Worm (Caenorhabditis elegans) whole organism, L1 larva: ENCODE results near the gene col-139.

Experiments used
- C34B4.2 ChIP-seq: sonication (generic microtip); optimal IDR thresholded peaks from 2 replicates; lab custom pipeline; 2017; ENCODE audit warnings: mild to moderate bottlenecking, missing genetic modification characterization, missing compliant biosample characterization
- F16B12.6 ChIP-seq: fragments of 150-350 bp; optimal IDR thresholded peaks from 2 replicates; lab custom pipeline; 2014; ENCODE audit warnings: missing biosample characterization, missing genetic modification characterization
- Y116A8C.19 ChIP-seq: sonication (generic microtip); optimal IDR thresholded peaks from 2 replicates; lab custom pipeline; 2016; ENCODE audit warnings: missing compliant biosample characterization, missing genetic modification characterization, borderline replicate concordance
- aha-1 ChIP-seq: fragments of 150-350 bp; optimal IDR thresholded peaks from 2 replicates; lab custom pipeline; 2014; ENCODE audit warnings: missing biosample characterization, missing genetic modification characterization
- ama-1 ChIP-seq: fragments of 150-350 bp; optimal IDR thresholded peaks from 2 replicates; lab custom pipeline; 2014
- blmp-1 ChIP-seq: fragments of 150-350 bp; optimal IDR thresholded peaks from 2 replicates; lab custom pipeline; 2014; ENCODE audit warnings: missing biosample characterization, missing genetic modification characterization
- ceh-8 ChIP-seq: fragments of 200-800 bp; sonication (Bioruptor generic); optimal IDR thresholded peaks from 2 replicates; lab custom pipeline; 2018; ENCODE audit warnings: mild to moderate bottlenecking, missing genetic modification characterization, moderate library complexity, missing compliant biosample characterization
- ceh-88 ChIP-seq: fragments of 200-800 bp; sonication (Bioruptor generic); IDR thresholded peaks from 2 replicates; pipeline ENCODE4 v1.3.6; 2022; ENCODE audit warnings: missing genetic modification characterization, missing compliant biosample characterization
- dpl-1 ChIP-seq, 3 experiments: fragments of 150-350 bp in 2 of 3; sonication (generic microtip) in 1 of 3; optimal IDR thresholded peaks; 2 replicates each; lab custom pipeline; 2014 to 2017; ENCODE audit warnings: missing biosample characterization in 3 of 3, missing genetic modification characterization in 3 of 3, missing genetic modification reagents in 3 of 3
- efl-1 ChIP-seq, 4 experiments: fragments of 150-350 bp; optimal IDR thresholded peaks in 3 of 4; peaks in 1 of 4; 1 replicate in 1 of 4; 2 replicates in 3 of 4; lab custom pipeline; 2014; ENCODE audit warnings: missing biosample characterization in 2 of 4, missing genetic modification characterization in 2 of 4, missing genetic modification reagents in 2 of 4
- egl-13 ChIP-seq: sonication (generic microtip); optimal IDR thresholded peaks from 2 replicates; lab custom pipeline; 2016; ENCODE audit warnings: missing genotype, missing genetic modification reagents, missing genetic modification characterization, missing compliant biosample characterization
- elt-2 ChIP-seq: sonication (generic microtip); optimal IDR thresholded peaks from 2 replicates; lab custom pipeline; 2016; ENCODE audit warnings: missing genetic modification characterization, mild to moderate bottlenecking, inconsistent platforms, missing compliant biosample characterization, missing genetic modification reagents
- elt-3 ChIP-seq, 6 experiments: fragments of 150-350 bp in 1 of 6; sonication (generic microtip); optimal IDR thresholded peaks; 2 replicates each; lab custom pipeline; 2017 to 2018; ENCODE audit warnings: missing biosample characterization in 6 of 6, missing genetic modification characterization in 6 of 6, inconsistent platforms in 1 of 6
- hlh-17 ChIP-seq: fragments of 200-800 bp; sonication (Bioruptor generic); optimal IDR thresholded peaks from 2 replicates; lab custom pipeline; 2018; ENCODE audit warnings: missing genetic modification characterization, mild to moderate bottlenecking, missing compliant biosample characterization, moderate library complexity, borderline replicate concordance
- irx-1 ChIP-seq: sonication (generic microtip); optimal IDR thresholded peaks from 2 replicates; lab custom pipeline; 2016; ENCODE audit warnings: missing genetic modification characterization, missing compliant biosample characterization
- isw-1 ChIP-seq: fragments of 200-800 bp; sonication (Bioruptor generic); IDR thresholded peaks from 2 replicates; pipeline ENCODE4 v1.3.6; 2022; ENCODE audit warnings: missing genetic modification characterization, missing compliant biosample characterization
- jun-1 ChIP-seq: fragments of 150-350 bp; optimal IDR thresholded peaks from 2 replicates; lab custom pipeline; 2014; ENCODE audit warnings: missing biosample characterization, missing genetic modification reagents, missing genetic modification characterization
- lin-35 ChIP-seq, 2 experiments: fragments of 150-350 bp; optimal IDR thresholded peaks; 2 replicates each; lab custom pipeline; 2014; ENCODE audit warnings: missing biosample characterization in 2 of 2, missing genetic modification characterization in 2 of 2, missing genetic modification reagents in 2 of 2
- lin-39 ChIP-seq: fragments of 150-350 bp; optimal IDR thresholded peaks from 2 replicates; lab custom pipeline; 2014; ENCODE audit warnings: missing biosample characterization, missing genetic modification reagents, missing genetic modification characterization
- lir-3 ChIP-seq: sonication (generic microtip); optimal IDR thresholded peaks from 2 replicates; lab custom pipeline; 2016; ENCODE audit warnings: mild to moderate bottlenecking, missing genetic modification characterization, moderate library complexity, missing compliant biosample characterization; ENCODE audit not compliant: poor library complexity
- lsy-2 ChIP-seq, 2 experiments: fragments of 150-350 bp; optimal IDR thresholded peaks; 2 replicates each; lab custom pipeline; 2014; ENCODE audit warnings: missing biosample characterization in 2 of 2, missing genetic modification characterization in 2 of 2
- mab-9 ChIP-seq: fragments of 200-800 bp; sonication (Bioruptor generic); IDR thresholded peaks from 2 replicates; pipeline ENCODE4 v1.3.6; 2022; ENCODE audit warnings: missing genetic modification reagents, missing genetic modification characterization, missing compliant biosample characterization
- mef-2 ChIP-seq: fragments of 150-350 bp; optimal IDR thresholded peaks from 2 replicates; lab custom pipeline; 2014; ENCODE audit warnings: missing biosample characterization, missing genetic modification characterization
- nhr-11 ChIP-seq: fragments of 150-350 bp; optimal IDR thresholded peaks from 2 replicates; lab custom pipeline; 2014; ENCODE audit warnings: missing biosample characterization, missing genetic modification characterization
- nhr-20 ChIP-seq: sonication (generic microtip); optimal IDR thresholded peaks from 2 replicates; lab custom pipeline; 2016; ENCODE audit warnings: mild to moderate bottlenecking, missing genetic modification characterization, missing compliant biosample characterization
- nhr-71 ChIP-seq: sonication (generic microtip); optimal IDR thresholded peaks from 2 replicates; lab custom pipeline; 2016; ENCODE audit warnings: mild to moderate bottlenecking, missing genetic modification characterization, moderate library complexity, missing compliant biosample characterization
- nhr-76 ChIP-seq: sonication (generic microtip); optimal IDR thresholded peaks from 2 replicates; lab custom pipeline; 2017; ENCODE audit warnings: missing biosample characterization, missing genetic modification characterization
- nhr-84 ChIP-seq: sonication (generic microtip); optimal IDR thresholded peaks from 2 replicates; lab custom pipeline; 2017; ENCODE audit warnings: missing biosample characterization, missing genetic modification characterization
- nhr-85 ChIP-seq: sonication (generic microtip); peaks from one replicate; lab custom pipeline; 2016; ENCODE audit warnings: missing genetic modification characterization, inconsistent platforms, missing compliant biosample characterization
- nhr-90 ChIP-seq: sonication (generic microtip); optimal IDR thresholded peaks from 2 replicates; lab custom pipeline; 2016; ENCODE audit warnings: mild to moderate bottlenecking, missing genetic modification characterization, missing compliant biosample characterization; ENCODE audit not compliant: poor library complexity
- pax-3 ChIP-seq: fragments of 200-800 bp; sonication (Bioruptor generic); optimal IDR thresholded peaks from 2 replicates; lab custom pipeline; 2018; ENCODE audit warnings: mild to moderate bottlenecking, missing genetic modification characterization, moderate library complexity, missing compliant biosample characterization
- pqm-1 ChIP-seq: sonication (generic microtip); optimal IDR thresholded peaks from 3 replicates; lab custom pipeline; 2017; ENCODE audit warnings: missing biosample characterization, missing genetic modification characterization
- sox-4 ChIP-seq: sonication (generic microtip); optimal IDR thresholded peaks from 2 replicates; lab custom pipeline; 2016; ENCODE audit warnings: missing genetic modification characterization, missing compliant biosample characterization
- sup-37 ChIP-seq: fragments of 200-800 bp; sonication (Bioruptor generic); optimal IDR thresholded peaks from 2 replicates; lab custom pipeline; 2018; ENCODE audit warnings: mild to moderate bottlenecking, missing genetic modification characterization, missing compliant biosample characterization
- swsn-7 ChIP-seq: sonication (generic microtip); optimal IDR thresholded peaks from 2 replicates; lab custom pipeline; 2016; ENCODE audit warnings: missing genetic modification characterization, missing compliant biosample characterization
- tbx-2 ChIP-seq: sonication (generic microtip); optimal IDR thresholded peaks from 2 replicates; lab custom pipeline; 2016; ENCODE audit warnings: missing genetic modification characterization, missing compliant biosample characterization
- tlp-1 ChIP-seq: fragments of 150-350 bp; optimal IDR thresholded peaks from 2 replicates; lab custom pipeline; 2014; ENCODE audit warnings: missing biosample characterization, missing genetic modification characterization
- unc-130 ChIP-seq: fragments of 150-350 bp; optimal IDR thresholded peaks from 2 replicates; lab custom pipeline; 2017; ENCODE audit warnings: missing biosample characterization, missing genetic modification characterization, inconsistent platforms
- unc-30 ChIP-seq: sonication (generic microtip); optimal IDR thresholded peaks from 2 replicates; lab custom pipeline; 2017; ENCODE audit warnings: missing biosample characterization, missing genetic modification characterization
- unc-98 ChIP-seq: fragments of 200-800 bp; sonication (Bioruptor generic); IDR thresholded peaks from 2 replicates; pipeline ENCODE4 v1.3.6; 2022; ENCODE audit warnings: missing genetic modification characterization, missing compliant biosample characterization
- ztf-4 ChIP-seq: fragments of 150-350 bp; optimal IDR thresholded peaks from 2 replicates; lab custom pipeline; 2014; ENCODE audit warnings: missing biosample characterization, missing genetic modification characterization

col-139 gene

ce11 chrV:4648527-4648926, 5.2 kb downstream of the col-139 start, which contains the start of gene F41F3.8:
TSS of gene F41F3.8 (plus strand) at chrV:4648827.
- TF ChIP-seq blmp-1 (tag; lab: Kevin White, UChicago) = peak; percentile 41
- no peak for TF ChIP-seq unc-130 (tag; lab: Kevin White, UChicago)
- TF ChIP-seq pqm-1 (tag; lab: Kevin White, UChicago) = no peak
- TF ChIP-seq irx-1 (tag; lab: Kevin White, UChicago) = no peak
- TF ChIP-seq mab-9 (GFP tag; lab: Robert Waterston, UW) = no peak
- no peak for TF ChIP-seq unc-98
- TF ChIP-seq ztf-4 = no peak

ce11 chrV:4647857-4648256, 5.9 kb downstream of the col-139 start, which contains the start of gene F41F3.3:
TSS of gene F41F3.3 (minus strand) at chrV:4648239.
- TF ChIP-seq efl-1 (optimal IDR thresholded peaks at IDR 0.05; lab: Kevin White, UChicago) = no peak
- TF ChIP-seq efl-1 (GFP tag; optimal IDR thresholded peaks at IDR 0.05 in 1 of 2; lab: Kevin White, UChicago) = peak in 1 of 2 experiments; percentile 57
- TF ChIP-seq ceh-8 (GFP tag; lab: Kevin White, UChicago) = peak; percentile 75
- TF ChIP-seq ama-1 (lab: Kevin White, UChicago) = peak; percentile 46
- TF ChIP-seq egl-13 (tag; lab: Kevin White, UChicago) = no peak
- TF ChIP-seq sup-37 = no peak
- TF ChIP-seq jun-1 (tag; lab: Kevin White, UChicago) = no peak
- TF ChIP-seq, all 84 proteins: peak for 3

ce11 chrV:4647279-4647819, 6.4 kb downstream of the col-139 start:
- TF ChIP-seq ama-1 (lab: Kevin White, UChicago) = peak; percentile 55
- no peak for TF ChIP-seq dpl-1 (GFP tag; optimal IDR thresholded peaks at IDR 0.05; lab: Kevin White, UChicago)

- TF ChIP-seq hlh-17 (no peak), lir-3 (tag; lab: Kevin White, UChicago) (no peak), lin-39 (tag; lab: Kevin White, UChicago) (no peak), nhr-84 (tag; lab: Kevin White, UChicago) (no peak), Y116A8C.19 (no peak), sup-37 (no peak), sox-4 (no peak), nhr-11 (tag; lab: Kevin White, UChicago) (no peak), tlp-1 (tag; lab: Kevin White, UChicago) (no peak), ceh-8 (GFP tag; lab: Kevin White, UChicago) (no peak)
Observed at ce11 chrV:4642691-4643090, 11.1 kb downstream of the col-139 start, which contains the start of gene soc-1. TSS of gene soc-1 (plus strand) at chrV:4642952.

ce11 chrV:4640501-4641150, 13.1 kb downstream of the col-139 start:
- TF ChIP-seq lin-39 (tag; lab: Kevin White, UChicago) = no peak
- no peak for TF ChIP-seq nhr-90 (tag; lab: Kevin White, UChicago)
- TF ChIP-seq ceh-88 (GFP tag; lab: Robert Waterston, UW) = no peak
- TF ChIP-seq unc-30 (tag; lab: Kevin White, UChicago) = no peak
- TF ChIP-seq C34B4.2 (tag; lab: Kevin White, UChicago) = no peak
- TF ChIP-seq nhr-11 (tag; lab: Kevin White, UChicago) = no peak
- no peak for TF ChIP-seq nhr-76
- no peak for TF ChIP-seq isw-1 (GFP tag; lab: Robert Waterston, UW)
- no peak for TF ChIP-seq mef-2
- TF ChIP-seq pax-3 (tag; lab: Kevin White, UChicago) = no peak
- TF ChIP-seq lin-35 (GFP tag; optimal IDR thresholded peaks at IDR 0.05; lab: Kevin White, UChicago) = peak in 1 of 2 experiments; percentile 3
- no peak for TF ChIP-seq elt-2 (tag; lab: Kevin White, UChicago)
- TF ChIP-seq ceh-8 (GFP tag; lab: Kevin White, UChicago) = peak; percentile 91
- TF ChIP-seq nhr-71 (tag; lab: Kevin White, UChicago) = peak; percentile 48
- no peak for TF ChIP-seq tbx-2 (tag; lab: Kevin White, UChicago)
- TF ChIP-seq elt-3 (tag; optimal IDR thresholded peaks at IDR 0.05; lab: Kevin White, UChicago) = peak in 2 of 6 experiments; percentile 35 to 58
- TF ChIP-seq F16B12.6 (tag; lab: Kevin White, UChicago) = no peak
- peak in 1 of 2 experiments; percentile 8 for TF ChIP-seq lsy-2 (tag; optimal IDR thresholded peaks at IDR 0.05; lab: Kevin White, UChicago)
- no peak for TF ChIP-seq swsn-7 (tag; lab: Kevin White, UChicago)
- TF ChIP-seq aha-1 (tag; lab: Kevin White, UChicago) = no peak
- peak; percentile 23 for TF ChIP-seq nhr-20 (tag; lab: Kevin White, UChicago)
- peak; percentile 52 for TF ChIP-seq nhr-85 (tag; lab: Kevin White, UChicago)
